Worm (Caenorhabditis elegans): ENCODE data around the gene cox-18.

DNA sequence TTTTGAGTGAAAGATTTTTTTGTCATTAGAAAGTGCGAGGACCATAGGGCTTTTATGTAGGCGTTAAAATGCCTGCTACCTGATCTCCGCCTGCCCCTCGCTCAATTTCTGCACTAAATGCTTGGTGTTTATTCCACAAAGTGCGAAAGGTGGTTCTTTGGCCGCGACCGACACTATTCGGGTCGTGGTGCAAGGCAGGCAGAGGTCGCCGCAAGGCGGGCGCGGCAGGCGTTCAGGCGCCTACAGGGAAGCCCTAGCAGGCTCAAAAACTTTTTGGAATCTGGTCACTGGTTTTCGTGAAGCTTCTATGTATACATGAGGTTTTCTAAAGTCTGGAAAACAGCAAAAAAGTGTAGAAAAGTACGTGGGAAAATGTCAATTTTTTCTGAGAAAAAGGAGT, 23.6 kb downstream of the cox-18 start:
- no peak for TF ChIP-seq unc-130 (GFP tag; optimal IDR thresholded peaks at IDR 0.05)
- no peak for TF ChIP-seq lsy-2 (tag; optimal IDR thresholded peaks at IDR 0.05)
